Worm (Caenorhabditis elegans): Measurements from ENCODE around the gene pitr-2.

ce11 chrV:9098280-9098973 lies 39.1 kb downstream of the pitr-2 start, which contains the start of gene F21C10.9:
- TF ChIP-seq syd-9 (tag; optimal IDR thresholded peaks at IDR 0.05) (no peak), ama-1 (optimal IDR thresholded peaks at IDR 0.05) (no peak), hlh-15 (tag; optimal IDR thresholded peaks at IDR 0.05) (no peak), nhr-232 (tag; optimal IDR thresholded peaks at IDR 0.05) (no peak)
